Worm (Caenorhabditis elegans) whole organism, mixed stage, embryonic: ENCODE measurements around the gene his-38.

ENCODE experiments used
- ces-1 ChIP-seq: fragments of 150-350 bp; optimal IDR thresholded peaks from 2 replicates; lab custom pipeline; 2014; ENCODE audit warnings: missing biosample characterization, missing genetic modification reagents, missing genetic modification characterization
- elt-1 ChIP-seq: sonication (generic microtip); optimal IDR thresholded peaks from 2 replicates; lab custom pipeline; 2017; ENCODE audit warnings: missing genetic modification characterization, mild to moderate bottlenecking, missing compliant biosample characterization, antibody characterized with exemption, moderate library complexity, borderline replicate concordance; ENCODE audit not compliant: insufficient read depth
- elt-3 ChIP-seq: fragments of 150-350 bp; optimal IDR thresholded peaks from 2 replicates; lab custom pipeline; 2014; ENCODE audit warnings: missing biosample characterization, missing genetic modification characterization
- mep-1 ChIP-seq: fragments of 150-350 bp; optimal IDR thresholded peaks from 2 replicates; lab custom pipeline; 2017; ENCODE audit warnings: missing biosample characterization, missing genetic modification reagents, missing genetic modification characterization, inconsistent platforms
- nhr-12 ChIP-seq: fragments of 150-350 bp; optimal IDR thresholded peaks from 2 replicates; lab custom pipeline; 2014; ENCODE audit warnings: missing biosample characterization, missing genetic modification characterization
- nhr-237 ChIP-seq: fragments of 150-350 bp; optimal IDR thresholded peaks from 2 replicates; lab custom pipeline; 2014; ENCODE audit warnings: missing biosample characterization, missing genetic modification characterization
- nhr-28 ChIP-seq: fragments of 150-350 bp; optimal IDR thresholded peaks from 2 replicates; lab custom pipeline; 2014; ENCODE audit warnings: missing biosample characterization, missing genetic modification characterization
- nhr-76 ChIP-seq: sonication (generic microtip); optimal IDR thresholded peaks from 2 replicates; lab custom pipeline; 2017; ENCODE audit warnings: missing biosample characterization, missing genetic modification characterization
- unc-120 ChIP-seq: sonication (generic microtip); optimal IDR thresholded peaks from 2 replicates; lab custom pipeline; 2017; ENCODE audit warnings: missing genetic modification characterization, missing compliant biosample characterization; ENCODE audit not compliant: poor library complexity, severe bottlenecking
- unc-62 ChIP-seq: fragments of 150-350 bp; optimal IDR thresholded peaks from 2 replicates; lab custom pipeline; 2014; ENCODE audit warnings: missing biosample characterization, missing genetic modification reagents, missing genetic modification characterization

- TF ChIP-seq mep-1 (tag; lab: Kevin White, UChicago) (no peak), unc-62 (GFP tag; lab: Kevin White, UChicago) (no peak), nhr-12 (tag; lab: Kevin White, UChicago) (no peak), nhr-28 (tag; lab: Kevin White, UChicago) (no peak), elt-1 (no peak), elt-3 (tag; lab: Kevin White, UChicago) (no peak), nhr-76 (tag; lab: Kevin White, UChicago) (no peak), unc-120 (tag; lab: Kevin White, UChicago) (no peak), nhr-237 (tag; lab: Kevin White, UChicago) (no peak), ces-1 (GFP tag; lab: Kevin White, UChicago) (no peak)
Measured at ce11 chrX:7309775-7310174, at the start of gene his-38, which contains the start of gene his-40.
